1 fruit fly cellular context compared by ENCODE assay signal in genomic region chr3R:25647577-25648257, dm6.
TF ChIP-seq lines count a peak whose summit lies in the region.

No protein-coding gene starts in this region.

TF ChIP-seq in whole organism, embryonic, 481 proteins besides CTCF, POLR2A, EP300 and RAD21 (continued from another document):
- no peak for TF ChIP-seq pnt (GFP tag; optimal IDR thresholded peaks at IDR 0.05; lab: Kevin White, UChicago)
- peak; percentile 67 for TF ChIP-seq CG13287 (GFP tag; IDR thresholded peaks at IDR 0.05; lab: Robert Waterston, UW; ENCODE audit: partially characterized antibody)
- no peak for TF ChIP-seq Max (GFP tag; optimal IDR thresholded peaks at IDR 0.05; lab: Kevin White, UChicago)
- TF ChIP-seq caup (GFP tag; optimal IDR thresholded peaks at IDR 0.05; lab: Kevin White, UChicago; ENCODE audit: severe bottlenecking): no peak
- no peak for TF ChIP-seq CG12744 (GFP tag; optimal IDR thresholded peaks at IDR 0.05; lab: Kevin White, UChicago)
- no peak; the same call in 1 of the 2 replicates for TF ChIP-seq E2f2 (GFP tag; IDR thresholded peaks at IDR 0.05; lab: Robert Waterston, UW)
- TF ChIP-seq CG6175 (GFP tag; IDR thresholded peaks at IDR 0.05; lab: Robert Waterston, UW): no peak
- no peak for TF ChIP-seq Nf-YB (GFP tag; optimal IDR thresholded peaks at IDR 0.05; lab: Kevin White, UChicago)
- TF ChIP-seq CG6765 (GFP tag; optimal IDR thresholded peaks at IDR 0.05; lab: Kevin White, UChicago): peak; percentile 22
- TF ChIP-seq Atf-2 (GFP tag; optimal IDR thresholded peaks at IDR 0.05; lab: Kevin White, UChicago): no peak
- TF ChIP-seq tgo (GFP tag; IDR thresholded peaks at IDR 0.05; lab: Robert Waterston, UW): peak; percentile 28; the same call in 1 of the 3 replicates
- peak; percentile 44 for TF ChIP-seq bigmax (GFP tag; optimal IDR thresholded peaks at IDR 0.05; lab: Kevin White, UChicago)
- TF ChIP-seq gsb-n (tag; optimal IDR thresholded peaks at IDR 0.05; lab: Kevin White, UChicago): peak; percentile 39
- no peak for TF ChIP-seq schlank (tag; optimal IDR thresholded peaks at IDR 0.05; lab: Kevin White, UChicago)
- TF ChIP-seq D (optimal IDR thresholded peaks at IDR 0.05; lab: Kevin White, UChicago): no peak
- TF ChIP-seq D (GFP tag; optimal IDR thresholded peaks at IDR 0.05; lab: Kevin White, UChicago): no peak
- no peak for TF ChIP-seq Bteb2 (GFP tag; optimal IDR thresholded peaks at IDR 0.05; lab: Kevin White, UChicago)
